Worm (Caenorhabditis elegans): ENCODE data around the gene F28C6.9.

F28C6.9 gene

ce11 chrII:8610585-8610984 is 600 bp upstream of the F28C6.9 start:
- no peak for TF ChIP-seq unc-62 (GFP tag; optimal IDR thresholded peaks at IDR 0.05)
- TF ChIP-seq ztf-4 (tag; optimal IDR thresholded peaks at IDR 0.05) = no peak
- no peak for TF ChIP-seq hmg-11 (tag; optimal IDR thresholded peaks at IDR 0.05)
- TF ChIP-seq daf-12 (tag; optimal IDR thresholded peaks at IDR 0.05) = no peak
- TF ChIP-seq lsy-12 (tag; optimal IDR thresholded peaks at IDR 0.05) = no peak
- TF ChIP-seq lin-39 (tag; optimal IDR thresholded peaks at IDR 0.05) = no peak
- TF ChIP-seq nhr-77 (tag; optimal IDR thresholded peaks at IDR 0.05) = no peak
- TF ChIP-seq ceh-16 (tag; optimal IDR thresholded peaks at IDR 0.05) = no peak

DNA sequence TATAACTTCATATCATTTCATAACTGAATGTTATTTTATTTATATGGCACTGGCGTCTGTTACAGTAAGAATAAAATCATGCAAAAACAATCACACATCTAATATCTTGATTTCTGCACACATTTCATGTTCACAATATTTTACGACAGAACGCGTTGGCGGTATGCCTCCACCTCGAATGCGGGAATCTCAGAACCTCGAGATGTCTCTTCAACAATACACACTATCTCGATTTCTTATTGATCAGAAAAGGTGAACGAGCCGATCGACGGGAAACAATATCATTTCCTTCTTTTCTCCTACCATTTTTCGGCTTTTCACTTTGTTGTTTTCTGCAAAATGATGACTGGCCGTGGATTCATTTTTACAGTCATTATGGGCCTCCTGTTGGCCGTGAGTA is 2.3 kb downstream of the F28C6.9 start, which contains the start of gene F28C6.10:
Gene F28C6.10, plus strand, starts transcription at position 301 of the 400 bp plus-strand sequence.
- TF ChIP-seq mml-1 (tag; optimal IDR thresholded peaks at IDR 0.05) = no peak

- TF ChIP-seq mml-1 (tag; optimal IDR thresholded peaks at IDR 0.05) (no peak), mdl-1 (tag; optimal IDR thresholded peaks at IDR 0.05) (no peak), skn-1 (tag; optimal IDR thresholded peaks at IDR 0.05) (no peak), nhr-237 (tag; optimal IDR thresholded peaks at IDR 0.05) (no peak), fkh-2 (tag; optimal IDR thresholded peaks at IDR 0.05) (no peak), snpc-4 (tag; optimal IDR thresholded peaks at IDR 0.05) (no peak), ceh-82 (tag; optimal IDR thresholded peaks at IDR 0.05) (no peak)
These were observed 3.4 kb downstream of the F28C6.9 start, which contains the start of gene F28C6.8 for ce11 chrII:8606549-8606948. TSS of gene F28C6.8 (plus strand) at chrII:8606849.

ce11 chrII:8603567-8604359 is 6.2 kb downstream of the F28C6.9 start, which contains the start of gene suf-1:
TSS of gene suf-1 (plus strand) at chrII:8603846.
- TF ChIP-seq nhr-76 (tag; optimal IDR thresholded peaks at IDR 0.05) (peak; percentile 18), unc-62 (GFP tag; optimal IDR thresholded peaks at IDR 0.05) (no peak), ceh-28 (tag; optimal IDR thresholded peaks at IDR 0.05) (no peak), lin-15B (tag; optimal IDR thresholded peaks at IDR 0.05) (no peak), hmg-11 (tag; optimal IDR thresholded peaks at IDR 0.05) (no peak), ztf-11 (tag; optimal IDR thresholded peaks at IDR 0.05) (no peak), ceh-16 (tag; optimal IDR thresholded peaks at IDR 0.05) (no peak), sea-2 (GFP tag; optimal IDR thresholded peaks at IDR 0.05) (no peak), nhr-67 (tag; optimal IDR thresholded peaks at IDR 0.05) (no peak), lin-39 (tag; optimal IDR thresholded peaks at IDR 0.05) (no peak), fkh-10 (GFP tag; optimal IDR thresholded peaks at IDR 0.05) (no peak), lsy-12 (tag; optimal IDR thresholded peaks at IDR 0.05) (peak; percentile 11), pqm-1 (tag; optimal IDR thresholded peaks at IDR 0.05) (no peak), nhr-237 (tag; optimal IDR thresholded peaks at IDR 0.05) (no peak), mdl-1 (tag; optimal IDR thresholded peaks at IDR 0.05) (no peak), egl-27 (tag; optimal IDR thresholded peaks at IDR 0.05) (no peak), ceh-82 (tag; optimal IDR thresholded peaks at IDR 0.05) (peak; percentile 22), ama-1 (optimal IDR thresholded peaks at IDR 0.05) (peak; percentile 30), pha-4 (tag; optimal IDR thresholded peaks at IDR 0.05) (no peak), elt-2 (tag; optimal IDR thresholded peaks at IDR 0.05) (peak; percentile 24), aly-2 (tag; optimal IDR thresholded peaks at IDR 0.05) (no peak), nhr-12 (tag; optimal IDR thresholded peaks at IDR 0.05) (no peak), skn-1 (tag; optimal IDR thresholded peaks at IDR 0.05) (no peak), nhr-28 (tag; optimal IDR thresholded peaks at IDR 0.05) (no peak), zag-1 (tag; optimal IDR thresholded peaks at IDR 0.05) (no peak), elt-1 (tag; optimal IDR thresholded peaks at IDR 0.05) (no peak), fos-1 (tag; optimal IDR thresholded peaks at IDR 0.05) (no peak), nhr-43 (tag; optimal IDR thresholded peaks at IDR 0.05; ENCODE audit: poor library complexity, severe bottlenecking) (no peak)

ce11 chrII:8602337-8602944 is 7.5 kb downstream of the F28C6.9 start, which contains the start of the genes cpf-1 and rpl-26:
TSS of gene cpf-1 (minus strand) at chrII:8602440.
TSS of gene rpl-26 (plus strand) at chrII:8602785.
- TF ChIP-seq fkh-2 (tag; optimal IDR thresholded peaks at IDR 0.05) = no peak
- peak; percentile 90 for TF ChIP-seq snpc-4 (tag; optimal IDR thresholded peaks at IDR 0.05)
- TF ChIP-seq elt-2 (tag; optimal IDR thresholded peaks at IDR 0.05) = peak; percentile 35
- TF ChIP-seq nhr-237 (tag; optimal IDR thresholded peaks at IDR 0.05) = no peak
- peak; percentile 74 for TF ChIP-seq lin-39 (tag; optimal IDR thresholded peaks at IDR 0.05)
- peak; percentile 62 for TF ChIP-seq egl-5 (tag; optimal IDR thresholded peaks at IDR 0.05)
- TF ChIP-seq hmg-11 (tag; optimal IDR thresholded peaks at IDR 0.05) = no peak
- TF ChIP-seq nhr-77 (tag; optimal IDR thresholded peaks at IDR 0.05) = no peak
- TF ChIP-seq nhr-67 (tag; optimal IDR thresholded peaks at IDR 0.05) = no peak
- TF ChIP-seq ztf-11 (tag; optimal IDR thresholded peaks at IDR 0.05) = no peak
- TF ChIP-seq nfya-1 (tag; optimal IDR thresholded peaks at IDR 0.05; ENCODE audit: insufficient read depth) = peak; percentile 81
- TF ChIP-seq nhr-23 (tag; optimal IDR thresholded peaks at IDR 0.05) = peak; percentile 69
- TF ChIP-seq lin-15B (tag; optimal IDR thresholded peaks at IDR 0.05) = peak; percentile 76
- TF ChIP-seq nhr-25 (tag; optimal IDR thresholded peaks at IDR 0.05) = peak; percentile 28
- peak; percentile 42 for TF ChIP-seq jun-1 (tag; optimal IDR thresholded peaks at IDR 0.05)
- no peak for TF ChIP-seq lsy-12 (tag; optimal IDR thresholded peaks at IDR 0.05)
- TF ChIP-seq nhr-43 (tag; optimal IDR thresholded peaks at IDR 0.05; ENCODE audit: poor library complexity, severe bottlenecking) = no peak
